Fruit fly (Drosophila melanogaster): ENCODE data around the gene CG32669.

The CG32669 gene

dm6 chrX:10857853-10858252 is 13.0 kb upstream of the CG32669 start (continued):
- TF ChIP-seq CG32767 (GFP tag; IDR thresholded peaks at IDR 0.05) (peak; percentile 57; the same call in 1 of the 2 replicates), sug (tag; optimal IDR thresholded peaks at IDR 0.05) (peak; percentile 38), CG14710 (tag; optimal IDR thresholded peaks at IDR 0.05) (no peak), HmgD (GFP tag; optimal IDR thresholded peaks at IDR 0.05) (no peak), pb (GFP tag; optimal IDR thresholded peaks at IDR 0.05) (no peak), HLHmδ (GFP tag; optimal IDR thresholded peaks at IDR 0.05) (no peak), unc-4 (GFP tag; IDR thresholded peaks at IDR 0.05; ENCODE audit: partially characterized antibody) (no peak), D (optimal IDR thresholded peaks at IDR 0.05) (peak; percentile 6), D (GFP tag; optimal IDR thresholded peaks at IDR 0.05) (no peak), Dfd (GFP tag; optimal IDR thresholded peaks at IDR 0.05) (no peak), p53 (GFP tag; optimal IDR thresholded peaks at IDR 0.05) (no peak), CG12219 (GFP tag; optimal IDR thresholded peaks at IDR 0.05) (no peak), gce (GFP tag; IDR thresholded peaks at IDR 0.05) (no peak), knrl (GFP tag; IDR thresholded peaks at IDR 0.05; ENCODE audit: partially characterized antibody) (no peak), CG6689 (GFP tag; IDR thresholded peaks at IDR 0.05) (no peak), E2f1 (GFP tag; IDR thresholded peaks at IDR 0.05) (no peak), Ets97D (GFP tag; optimal IDR thresholded peaks at IDR 0.05) (no peak), crc (GFP tag; optimal IDR thresholded peaks at IDR 0.05) (no peak), Pdp1 (GFP tag; optimal IDR thresholded peaks at IDR 0.05) (peak in 1 of 2 experiments; percentile 18), da (GFP tag; optimal IDR thresholded peaks at IDR 0.05) (no peak), Sry-β (GFP tag; optimal IDR thresholded peaks at IDR 0.05) (no peak), CG10431 (GFP tag; optimal IDR thresholded peaks at IDR 0.05) (no peak), cg (GFP tag; optimal IDR thresholded peaks at IDR 0.05) (peak; percentile 96), CG8478 (optimal IDR thresholded peaks at IDR 0.05) (peak; percentile 76), Fer3 (tag; optimal IDR thresholded peaks at IDR 0.05) (no peak), Atf-2 (GFP tag; optimal IDR thresholded peaks at IDR 0.05) (no peak), CG7372 (GFP tag; IDR thresholded peaks at IDR 0.05) (no peak), PHDP (tag; optimal IDR thresholded peaks at IDR 0.05) (no peak), jumu (GFP tag; optimal IDR thresholded peaks at IDR 0.05) (no peak), CG12155 (GFP tag; optimal IDR thresholded peaks at IDR 0.05) (no peak), CG4404 (GFP tag; IDR thresholded peaks at IDR 0.05) (no peak), Hsf (GFP tag; optimal IDR thresholded peaks at IDR 0.05) (no peak), sr (GFP tag; IDR thresholded peaks at IDR 0.05) (peak; percentile 75), Elba2 (GFP tag; optimal IDR thresholded peaks at IDR 0.05) (no peak), HHEX (GFP tag; optimal IDR thresholded peaks at IDR 0.05) (no peak), D19A (tag; optimal IDR thresholded peaks at IDR 0.05) (no peak), YL-1 (GFP tag; optimal IDR thresholded peaks at IDR 0.05) (peak; percentile 62), pfk (GFP tag; optimal IDR thresholded peaks at IDR 0.05) (no peak), CG17829 (tag; optimal IDR thresholded peaks at IDR 0.05) (no peak), Sox100B (GFP tag; optimal IDR thresholded peaks at IDR 0.05) (no peak), so (GFP tag; IDR thresholded peaks at IDR 0.05) (no peak), Lpt (GFP tag; optimal IDR thresholded peaks at IDR 0.05) (no peak), pros (GFP tag; optimal IDR thresholded peaks at IDR 0.05) (no peak), fu2 (GFP tag; optimal IDR thresholded peaks at IDR 0.05) (no peak), gsb (GFP tag; IDR thresholded peaks at IDR 0.05) (no peak), Awh (GFP tag; IDR thresholded peaks at IDR 0.05) (no peak), CG11247 (GFP tag; IDR thresholded peaks at IDR 0.05) (no peak), nerfin-1 (tag; optimal IDR thresholded peaks at IDR 0.05) (no peak), CG17385 (GFP tag; optimal IDR thresholded peaks at IDR 0.05) (no peak), NK7.1 (GFP tag; optimal IDR thresholded peaks at IDR 0.05) (no peak), CG10147 (GFP tag; optimal IDR thresholded peaks at IDR 0.05) (no peak), Fer1 (GFP tag; optimal IDR thresholded peaks at IDR 0.05) (no peak), CG2678 (tag; optimal IDR thresholded peaks at IDR 0.05) (no peak)

Measured in whole organism, embryonic.